Fruit fly (Drosophila melanogaster) whole organism, embryonic: Measurements from ENCODE around the gene Gr63a.

Experiments used
- Ada2b ChIP-seq: fragments of 200-800 bp; sonication (Bioruptor generic); IDR thresholded peaks from 2 replicates; pipeline ENCODE4 v1.3.6; 2022; ENCODE audit warnings: missing biosample characterization, missing genetic modification characterization
- Asciz ChIP-seq: fragments of 200-800 bp; sonication (Bioruptor generic); optimal IDR thresholded peaks from 2 replicates; lab custom pipeline; 2017; ENCODE audit warnings: missing biosample characterization, mild to moderate bottlenecking, missing genetic modification characterization, missing genetic modification reagents
- Awh ChIP-seq: fragments of 200-800 bp; sonication (Bioruptor generic); IDR thresholded peaks from 2 replicates; pipeline ENCODE4, ENCODE4 v1.3.6; 2022; ENCODE audit warnings: missing biosample characterization, missing genetic modification characterization
- B-H2 ChIP-seq: fragments of 200-800 bp; sonication (Bioruptor generic); optimal IDR thresholded peaks from 2 replicates; lab custom pipeline; 2018; ENCODE audit warnings: missing biosample characterization, mild to moderate bottlenecking, missing genetic modification characterization
- Bdp1 ChIP-seq: fragments of 200-800 bp; sonication (Bioruptor generic); optimal IDR thresholded peaks from 3 replicates; lab custom pipeline; 2016; ENCODE audit warnings: missing biosample characterization, missing genetic modification characterization
- CG10147 ChIP-seq: fragments of 200-800 bp; sonication (Bioruptor generic); optimal IDR thresholded peaks from 2 replicates; lab custom pipeline; 2019; ENCODE audit warnings: missing biosample characterization, mild to moderate bottlenecking, missing genetic modification characterization, moderate library complexity
- CG10431 ChIP-seq: fragments of 200-800 bp; sonication (Bioruptor generic); optimal IDR thresholded peaks from 3 replicates; lab custom pipeline; 2018; ENCODE audit warnings: missing biosample characterization, mild to moderate bottlenecking, missing genetic modification characterization
- CG11247 ChIP-seq: fragments of 200-800 bp; sonication (Bioruptor generic); IDR thresholded peaks from 2 replicates; pipeline ENCODE4 v1.3.6; 2022; ENCODE audit warnings: missing biosample characterization, missing genetic modification characterization
- CG11696 ChIP-seq: fragments of 200-800 bp; sonication (Bioruptor generic); IDR thresholded peaks from 2 replicates; pipeline ENCODE4 v1.3.6; 2022; ENCODE audit warnings: missing biosample characterization, missing genetic modification characterization
- CG12155 ChIP-seq: fragments of 200-800 bp; sonication (Bioruptor generic); optimal IDR thresholded peaks from 3 replicates; lab custom pipeline; 2016; ENCODE audit warnings: missing biosample characterization, missing genetic modification characterization
- CG13424 ChIP-seq: fragments of 200-800 bp; sonication (Bioruptor generic); optimal IDR thresholded peaks from 2 replicates; lab custom pipeline; 2019; ENCODE audit warnings: missing biosample characterization, mild to moderate bottlenecking, missing genetic modification characterization, moderate library complexity
- CG1529 ChIP-seq: fragments of 200-800 bp; sonication (Bioruptor generic); optimal IDR thresholded peaks from 3 replicates; lab custom pipeline; 2018; ENCODE audit warnings: missing biosample characterization, missing genetic modification characterization
- CG16815 ChIP-seq: fragments of 200-800 bp; sonication (Bioruptor generic); optimal IDR thresholded peaks from 3 replicates; lab custom pipeline; 2017; ENCODE audit warnings: missing biosample characterization, mild to moderate bottlenecking, missing genetic modification characterization
- CG17359 ChIP-seq: fragments of 200-800 bp; sonication (Bioruptor generic); optimal IDR thresholded peaks from 3 replicates; lab custom pipeline; 2018; ENCODE audit warnings: missing biosample characterization, mild to moderate bottlenecking, missing genetic modification characterization, moderate library complexity
- CG17385 ChIP-seq: fragments of 200-800 bp; sonication (Bioruptor generic); optimal IDR thresholded peaks from 3 replicates; lab custom pipeline; 2018; ENCODE audit warnings: missing biosample characterization, mild to moderate bottlenecking, missing genetic modification characterization
- CG1792 ChIP-seq: fragments of 200-800 bp; sonication (Bioruptor generic); optimal IDR thresholded peaks from 2 replicates; lab custom pipeline; 2016; ENCODE audit warnings: missing biosample characterization, missing genetic modification characterization
- CG2712 ChIP-seq: fragments of 200-800 bp; optimal IDR thresholded peaks from 3 replicates; lab custom pipeline; 2019; ENCODE audit warnings: missing biosample characterization, mild to moderate bottlenecking, missing genetic modification characterization, moderate library complexity
- CG3163 ChIP-seq: fragments of 200-800 bp; sonication (Bioruptor generic); optimal IDR thresholded peaks from 3 replicates; lab custom pipeline; 2016; ENCODE audit warnings: missing biosample characterization, missing genetic modification characterization
- CG33213 ChIP-seq: fragments of 200-800 bp; sonication (Bioruptor generic); optimal IDR thresholded peaks from 3 replicates; lab custom pipeline; 2016; ENCODE audit warnings: missing biosample characterization, missing genetic modification characterization
- CG34376 ChIP-seq: fragments of 200-800 bp; sonication (Bioruptor generic); optimal IDR thresholded peaks from 2 replicates; lab custom pipeline; 2018; ENCODE audit warnings: missing biosample characterization, mild to moderate bottlenecking, missing genetic modification characterization
- CG3995 ChIP-seq: fragments of 200-800 bp; sonication (Bioruptor generic); optimal IDR thresholded peaks from 3 replicates; lab custom pipeline; 2016; ENCODE audit warnings: missing biosample characterization, missing genetic modification characterization
- CG4404 ChIP-seq: fragments of 200-800 bp; sonication (Bioruptor generic); IDR thresholded peaks from 2 replicates; pipeline ENCODE4 v1.3.6; 2022; ENCODE audit warnings: missing biosample characterization, missing genetic modification characterization
- CG8281 ChIP-seq: fragments of 200-800 bp; sonication (Bioruptor generic); optimal IDR thresholded peaks from 2 replicates; lab custom pipeline; 2018; ENCODE audit warnings: missing biosample characterization, mild to moderate bottlenecking, missing genetic modification characterization, moderate library complexity
- CG8924 ChIP-seq: fragments of 200-800 bp; optimal IDR thresholded peaks from 3 replicates; lab custom pipeline; 2019; ENCODE audit warnings: missing biosample characterization, mild to moderate bottlenecking, missing genetic modification characterization, moderate library complexity
- CG8944 ChIP-seq: fragments of 200-800 bp; sonication (Bioruptor generic); optimal IDR thresholded peaks from 3 replicates; lab custom pipeline; 2016; ENCODE audit warnings: missing biosample characterization, missing genetic modification characterization
- CG9437 ChIP-seq: fragments of 200-800 bp; sonication (Bioruptor generic); optimal IDR thresholded peaks from 2 replicates; lab custom pipeline; 2018; ENCODE audit warnings: missing biosample characterization, mild to moderate bottlenecking, missing genetic modification characterization
- Chrac-16 ChIP-seq: fragments of 200-800 bp; sonication (Bioruptor generic); optimal IDR thresholded peaks from 3 replicates; lab custom pipeline; 2016; ENCODE audit warnings: missing biosample characterization, missing genetic modification characterization
- Fer1 ChIP-seq: fragments of 200-800 bp; sonication (Bioruptor generic); optimal IDR thresholded peaks from 2 replicates; lab custom pipeline; 2017; ENCODE audit warnings: missing biosample characterization, mild to moderate bottlenecking, missing genetic modification characterization
- HLH3B ChIP-seq: fragments of 200-800 bp; sonication (Bioruptor generic); IDR thresholded peaks from 2 replicates; pipeline ENCODE4 v1.3.6; 2022; ENCODE audit warnings: missing biosample characterization, missing genetic modification characterization
- HLHmδ ChIP-seq: fragments of 200-800 bp; sonication (Bioruptor generic); optimal IDR thresholded peaks from 2 replicates; lab custom pipeline; 2018; ENCODE audit warnings: missing biosample characterization, mild to moderate bottlenecking, missing genetic modification characterization, moderate library complexity
- Mes4 ChIP-seq: fragments of 200-800 bp; sonication (Bioruptor generic); optimal IDR thresholded peaks from 2 replicates; lab custom pipeline; 2016; ENCODE audit warnings: missing biosample characterization, missing genetic modification characterization
- Pdp1 ChIP-seq, 2 experiments: fragments of 200-800 bp; sonication (Bioruptor generic); optimal IDR thresholded peaks; 3 replicates each; lab custom pipeline; 2016; ENCODE audit warnings: missing biosample characterization in 2 of 2, missing genetic modification characterization in 2 of 2, mild to moderate bottlenecking in 1 of 2, moderate library complexity in 1 of 2
- Sox100B ChIP-seq: fragments of 200-800 bp; sonication (Bioruptor generic); optimal IDR thresholded peaks from 3 replicates; lab custom pipeline; 2018; ENCODE audit warnings: missing biosample characterization, mild to moderate bottlenecking, missing genetic modification characterization
- ase ChIP-seq: fragments of 200-800 bp; sonication (Bioruptor generic); IDR thresholded peaks from 3 replicates; pipeline ENCODE4 v1.3.6; 2022; ENCODE audit warnings: missing biosample characterization, missing genetic modification characterization
- bbx ChIP-seq: fragments of 200-800 bp; sonication (Bioruptor generic); IDR thresholded peaks from 2 replicates; pipeline ENCODE4 v1.3.6; 2022; ENCODE audit warnings: missing biosample characterization, missing genetic modification characterization; ENCODE audit not compliant: partially characterized antibody
- bsh ChIP-seq, 2 experiments: fragments of 200-800 bp; sonication (Bioruptor generic); optimal IDR thresholded peaks; 2 replicates each; lab custom pipeline; 2017 to 2018; ENCODE audit warnings: mild to moderate bottlenecking in 2 of 2, missing biosample characterization in 2 of 2, missing genetic modification characterization in 2 of 2, moderate library complexity in 1 of 2
- cato ChIP-seq: fragments of 200-800 bp; sonication (Bioruptor generic); optimal IDR thresholded peaks from 2 replicates; lab custom pipeline; 2016; ENCODE audit warnings: missing biosample characterization, missing genetic modification characterization, borderline replicate concordance
- ci ChIP-seq: fragments of 200-800 bp; sonication (Bioruptor generic); IDR thresholded peaks from 3 replicates; pipeline ENCODE4 v1.3.6; 2022; ENCODE audit warnings: missing biosample characterization, missing genetic modification characterization
- exex ChIP-seq: fragments of 200-800 bp; sonication (Bioruptor generic); optimal IDR thresholded peaks from 4 replicates; lab custom pipeline; 2018; ENCODE audit warnings: missing biosample characterization, mild to moderate bottlenecking, missing genetic modification characterization, moderate library complexity
- gcm ChIP-seq: fragments of 200-800 bp; sonication (Bioruptor generic); optimal IDR thresholded peaks from 2 replicates; lab custom pipeline; 2019; ENCODE audit warnings: missing biosample characterization, mild to moderate bottlenecking, missing genetic modification characterization, moderate library complexity
- gem ChIP-seq: fragments of 200-800 bp; sonication (Bioruptor generic); optimal IDR thresholded peaks from 2 replicates; lab custom pipeline; 2019; ENCODE audit warnings: missing biosample characterization, mild to moderate bottlenecking, missing genetic modification characterization, moderate library complexity
- ken ChIP-seq: fragments of 200-800 bp; sonication (Bioruptor generic); IDR thresholded peaks from 3 replicates; pipeline ENCODE4 v1.3.6; 2022; ENCODE audit warnings: missing biosample characterization, missing genetic modification characterization
- kni ChIP-seq: fragments of 200-800 bp; sonication (Bioruptor generic); optimal IDR thresholded peaks from 3 replicates; lab custom pipeline; 2017; ENCODE audit warnings: mild to moderate bottlenecking, missing biosample characterization, missing genetic modification reagents, missing genetic modification characterization
- odd ChIP-seq: fragments of 200-800 bp; sonication (Bioruptor generic); optimal IDR thresholded peaks from 2 replicates; lab custom pipeline; 2017; ENCODE audit warnings: missing biosample characterization, mild to moderate bottlenecking, missing genetic modification characterization
- seq ChIP-seq: fragments of 200-800 bp; sonication (Bioruptor generic); IDR thresholded peaks from 2 replicates; pipeline ENCODE4 v1.3.6; 2022; ENCODE audit warnings: missing biosample characterization, missing genetic modification characterization
- sim ChIP-seq: fragments of 200-800 bp; sonication (Bioruptor generic); IDR thresholded peaks from 2 replicates; pipeline ENCODE4 v1.3.6; 2022; ENCODE audit warnings: missing biosample characterization, missing genetic modification characterization
- ssp ChIP-seq: fragments of 200-800 bp; sonication (Bioruptor generic); IDR thresholded peaks from 2 replicates; pipeline ENCODE4 v1.3.6; 2022; ENCODE audit warnings: missing biosample characterization, missing genetic modification characterization
- vvl ChIP-seq: fragments of 200-800 bp; sonication (Bioruptor generic); IDR thresholded peaks from 2 replicates; pipeline ENCODE4 v1.3.6; 2022; ENCODE audit warnings: missing biosample characterization, missing genetic modification characterization
- zfh2 ChIP-seq: fragments of 200-800 bp; sonication (Bioruptor generic); optimal IDR thresholded peaks from 2 replicates; lab custom pipeline; 2016; ENCODE audit warnings: missing biosample characterization, missing genetic modification characterization

Gene Gr63a

dm6 chr3L:3935567-3936207 lies 39.3 kb upstream of the Gr63a start, which contains the start of gene Eip63F-1 (continued):
- TF ChIP-seq odd (GFP tag; lab: Kevin White, UChicago) (peak; percentile 51), Bdp1 (GFP tag; lab: Kevin White, UChicago) (no peak), Sox100B (peak; percentile 85), sim (GFP tag; lab: Robert Waterston, UW) (no peak), ssp (GFP tag; lab: Robert Waterston, UW) (no peak), ci (GFP tag; lab: Robert Waterston, UW) (no peak), Ada2b (GFP tag; lab: Robert Waterston, UW) (peak; percentile 35; the same call in 1 of the 2 replicates), gcm (peak; percentile 44), ken (peak; percentile 46; the same call in 1 of the 3 replicates), HLH3B (GFP tag; lab: Robert Waterston, UW) (peak; percentile 56), CG4404 (peak; percentile 19; the same call in 1 of the 2 replicates), CG9437 (GFP tag; lab: Kevin White, UChicago) (peak; percentile 75), Awh (GFP tag; lab: Robert Waterston, UW) (no peak), B-H2 (GFP tag; lab: Kevin White, UChicago) (peak; percentile 34), CG13424 (peak; percentile 74), gem (tag; lab: Kevin White, UChicago) (peak; percentile 82), cato (peak; percentile 46), bsh (GFP tag; optimal IDR thresholded peaks at IDR 0.05; lab: Kevin White, UChicago) (peak in 1 of 2 experiments; percentile 63), CG1792 (GFP tag; lab: Kevin White, UChicago) (peak; percentile 2), CG2712 (peak; percentile 69), zfh2 (GFP tag; lab: Kevin White, UChicago) (peak; percentile 0), CG11247 (GFP tag; lab: Robert Waterston, UW) (no peak), kni (GFP tag; lab: Kevin White, UChicago) (no peak), CG3995 (peak; percentile 14), exex (tag; lab: Kevin White, UChicago) (peak; percentile 11), vvl (GFP tag; lab: Robert Waterston, UW) (peak; percentile 52), CG8281 (tag; lab: Kevin White, UChicago) (peak; percentile 38), seq (GFP tag; lab: Robert Waterston, UW) (peak; percentile 19; the same call in 1 of the 2 replicates), Chrac-16 (GFP tag; lab: Kevin White, UChicago) (peak; percentile 37), Asciz (GFP tag; lab: Kevin White, UChicago) (peak; percentile 63), CG33213 (GFP tag; lab: Kevin White, UChicago) (no peak), Mes4 (GFP tag; lab: Kevin White, UChicago) (no peak), ase (0 out of 3 replicates have a peak, but pooled peaks have one; percentile 13), CG17359 (peak; percentile 65), CG3163 (GFP tag; lab: Kevin White, UChicago) (no peak), CG16815 (GFP tag; lab: Kevin White, UChicago) (peak; percentile 0), Pdp1 (GFP tag; optimal IDR thresholded peaks at IDR 0.05; lab: Kevin White, UChicago) (peak in 1 of 2 experiments; percentile 14), CG11696 (GFP tag; lab: Robert Waterston, UW) (peak; percentile 38; the same call in 1 of the 2 replicates), CG17385 (peak; percentile 73), CG10147 (GFP tag; lab: Kevin White, UChicago) (peak; percentile 78), bbx (GFP tag; lab: Robert Waterston, UW) (no peak), Fer1 (GFP tag; lab: Kevin White, UChicago) (peak; percentile 68), CG12155 (GFP tag; lab: Kevin White, UChicago) (peak; percentile 49), CG8924 (tag; lab: Kevin White, UChicago) (peak; percentile 74), CG1529 (GFP tag; lab: Kevin White, UChicago) (peak; percentile 45), CG8944 (GFP tag; lab: Kevin White, UChicago) (no peak), CG34376 (GFP tag; lab: Kevin White, UChicago) (peak; percentile 22), HLHmδ (no peak), CG10431 (GFP tag; lab: Kevin White, UChicago) (no peak)
